Worm (Caenorhabditis elegans) whole organism, L4 larva: ENCODE measurements around the gene ZK218.5.

Experiments used
- ama-1 ChIP-seq: fragments of 150-350 bp; optimal IDR thresholded peaks from 2 replicates; lab custom pipeline; 2014; ENCODE audit warnings: inconsistent platforms, mixed read lengths
- ceh-28 ChIP-seq: fragments of 150-350 bp; optimal IDR thresholded peaks from 2 replicates; lab custom pipeline; 2014; ENCODE audit warnings: missing biosample characterization, missing genetic modification reagents, missing genetic modification characterization
- ceh-82 ChIP-seq: sonication (generic microtip); optimal IDR thresholded peaks from 2 replicates; lab custom pipeline; 2017; ENCODE audit warnings: missing biosample characterization, missing genetic modification characterization
- fos-1 ChIP-seq: fragments of 150-350 bp; optimal IDR thresholded peaks from 2 replicates; lab custom pipeline; 2014; ENCODE audit warnings: missing biosample characterization, missing genetic modification characterization
- hlh-11 ChIP-seq: fragments of 200-800 bp; sonication (Bioruptor generic); optimal IDR thresholded peaks from 2 replicates; lab custom pipeline; 2018; ENCODE audit warnings: mild to moderate bottlenecking, missing genetic modification characterization, missing compliant biosample characterization
- lin-1 ChIP-seq: fragments of 200-800 bp; sonication (Bioruptor generic); IDR thresholded peaks from 2 replicates; pipeline ENCODE4 v1.3.6; 2022; ENCODE audit warnings: missing genetic modification reagents, missing genetic modification characterization, missing compliant biosample characterization
- lin-15B ChIP-seq: fragments of 150-350 bp; sonication (generic microtip); optimal IDR thresholded peaks from 3 replicates; lab custom pipeline; 2014; ENCODE audit warnings: missing biosample characterization, missing genetic modification characterization
- lin-39 ChIP-seq: fragments of 150-350 bp; optimal IDR thresholded peaks from 2 replicates; lab custom pipeline; 2014; ENCODE audit warnings: missing biosample characterization, missing genetic modification reagents, missing genetic modification characterization
- mdt-29 ChIP-seq: fragments of 200-800 bp; sonication (Bioruptor generic); IDR thresholded peaks from 2 replicates; pipeline ENCODE4 v1.3.6; 2022; ENCODE audit warnings: missing genetic modification reagents, missing genetic modification characterization, missing compliant biosample characterization
- tag-97 ChIP-seq: fragments of 200-800 bp; sonication (Bioruptor generic); IDR thresholded peaks from 2 replicates; pipeline ENCODE4 v1.3.6; 2022; ENCODE audit warnings: missing genetic modification characterization, missing compliant biosample characterization

DNA sequence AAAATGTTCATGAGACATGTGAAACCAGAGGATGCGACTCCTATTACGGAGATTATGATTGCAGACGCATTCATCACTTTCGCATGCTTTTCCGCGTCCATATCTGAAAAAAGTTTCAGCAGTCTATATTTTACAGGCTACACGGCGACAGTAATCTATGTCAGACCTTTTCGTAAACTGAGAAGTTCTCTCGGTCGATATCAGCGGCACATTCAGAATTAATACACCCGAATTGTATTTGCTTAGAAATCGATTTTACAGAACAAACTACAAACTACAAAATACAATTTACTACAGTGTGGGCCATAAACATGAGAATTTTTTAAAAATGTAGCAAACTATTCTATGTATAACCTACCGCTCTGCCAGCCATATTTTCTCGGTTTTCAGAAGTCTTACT lies 29.4 kb upstream of the ZK218.5 start, which contains the start of gene srbc-14:
- TF ChIP-seq mdt-29 (no peak), lin-1 (GFP tag; lab: Robert Waterston, UW) (no peak), ceh-82 (tag; lab: Kevin White, UChicago) (no peak), hlh-11 (tag; lab: Kevin White, UChicago) (no peak), lin-39 (tag; lab: Kevin White, UChicago) (no peak), tag-97 (GFP tag; lab: Robert Waterston, UW) (no peak), lin-15B (tag; lab: Kevin White, UChicago) (no peak), ceh-28 (tag; lab: Kevin White, UChicago) (no peak), ama-1 (no peak), fos-1 (no peak)
